Worm (Caenorhabditis elegans) whole organism, midembryonic: ENCODE results near the gene T26H5.11.

ENCODE experiments used
- T22C8.4 ChIP-seq: fragments of 200-800 bp; sonication (Bioruptor generic); IDR thresholded peaks from 2 replicates; pipeline ENCODE4 v1.3.6; 2022; ENCODE audit warnings: missing genetic modification characterization, missing compliant biosample characterization
- cog-1 ChIP-seq: sonication (generic microtip); optimal IDR thresholded peaks from 2 replicates; lab custom pipeline; 2016; ENCODE audit warnings: missing genetic modification characterization, missing compliant biosample characterization
- flt-1 ChIP-seq: fragments of 200-800 bp; sonication (Bioruptor generic); IDR thresholded peaks from 2 replicates; pipeline ENCODE4 v1.3.6; 2022; ENCODE audit warnings: missing genetic modification characterization, missing compliant biosample characterization
- klf-2 ChIP-seq: fragments of 200-800 bp; sonication (Bioruptor generic); conservative IDR thresholded peaks from 2 replicates; pipeline ENCODE4 v1.3.6; 2022; ENCODE audit warnings: missing genetic modification reagents, missing genetic modification characterization, missing compliant biosample characterization
- med-1 ChIP-seq: sonication (generic microtip); optimal IDR thresholded peaks from 2 replicates; lab custom pipeline; 2017; ENCODE audit warnings: missing genetic modification characterization, mild to moderate bottlenecking, missing compliant biosample characterization, antibody characterized with exemption, missing genetic modification reagents; ENCODE audit not compliant: insufficient read depth
- ref-1 ChIP-seq: fragments of 200-800 bp; sonication (Bioruptor generic); conservative IDR thresholded peaks from 2 replicates; pipeline ENCODE4 v1.3.6; 2022; ENCODE audit warnings: missing genetic modification reagents, missing genetic modification characterization, missing compliant biosample characterization
- tab-1 ChIP-seq: fragments of 200-800 bp; sonication (Bioruptor generic); IDR thresholded peaks from 2 replicates; pipeline ENCODE4 v1.3.6; 2022; ENCODE audit warnings: missing genetic modification characterization, missing compliant biosample characterization
- ztf-23 ChIP-seq: fragments of 200-800 bp; sonication (Bioruptor generic); IDR thresholded peaks from 2 replicates; pipeline ENCODE4 v1.3.6; 2022; ENCODE audit warnings: missing genetic modification reagents, missing genetic modification characterization, missing compliant biosample characterization
- ztf-29 ChIP-seq: fragments of 200-800 bp; sonication (Bioruptor generic); IDR thresholded peaks from 2 replicates; pipeline ENCODE4 v1.3.6; 2022; ENCODE audit warnings: missing genetic modification reagents, missing genetic modification characterization, missing compliant biosample characterization

The T26H5.11 gene

ce11 chrV:15431322-15432052 lies 12.6 kb downstream of the T26H5.11 start:
- TF ChIP-seq cog-1, result no peak

- TF ChIP-seq ref-1 (GFP tag; lab: Robert Waterston, UW), result no peak
These were observed 17.1 kb downstream of the T26H5.11 start, which contains the start of gene fbxa-209 for ce11 chrV:15426944-15427343. Gene fbxa-209 (minus strand): TSS chrV:15427044.

- no peak for TF ChIP-seq ztf-23 (GFP tag; lab: Robert Waterston, UW)
- TF ChIP-seq med-1 (GFP tag; lab: Kevin White, UChicago), result no peak
- no peak for TF ChIP-seq flt-1 (GFP tag; lab: Robert Waterston, UW)
- no peak for TF ChIP-seq T22C8.4 (GFP tag; lab: Robert Waterston, UW)
- no peak for TF ChIP-seq cog-1
- no peak for TF ChIP-seq ref-1 (GFP tag; lab: Robert Waterston, UW)
- no peak for TF ChIP-seq tab-1 (GFP tag; lab: Robert Waterston, UW)
- no peak for TF ChIP-seq klf-2 (GFP tag; lab: Robert Waterston, UW)
- TF ChIP-seq ztf-29 (GFP tag; lab: Robert Waterston, UW), result no peak
These were observed 18.6 kb downstream of the T26H5.11 start, which contains the start of gene Y36E3A.2 for ce11 chrV:15425368-15426091. Gene Y36E3A.2 (plus strand): TSS chrV:15426041.

ce11 chrV:15423601-15424000 lies 20.5 kb downstream of the T26H5.11 start, which contains the start of gene fbxa-104:
Gene fbxa-104 (minus strand): TSS chrV:15423683.
- TF ChIP-seq cog-1 (no peak), klf-2 (GFP tag; lab: Robert Waterston, UW) (no peak), ztf-29 (GFP tag; lab: Robert Waterston, UW) (no peak), med-1 (GFP tag; lab: Kevin White, UChicago) (no peak), flt-1 (GFP tag; lab: Robert Waterston, UW) (no peak), T22C8.4 (GFP tag; lab: Robert Waterston, UW) (no peak), ref-1 (GFP tag; lab: Robert Waterston, UW) (no peak), tab-1 (GFP tag; lab: Robert Waterston, UW) (no peak), ztf-23 (GFP tag; lab: Robert Waterston, UW) (no peak)

- TF ChIP-seq tab-1 (GFP tag; lab: Robert Waterston, UW) (no peak), klf-2 (GFP tag; lab: Robert Waterston, UW) (no peak), ztf-29 (GFP tag; lab: Robert Waterston, UW) (no peak), ref-1 (GFP tag; lab: Robert Waterston, UW) (no peak), flt-1 (GFP tag; lab: Robert Waterston, UW) (no peak), T22C8.4 (GFP tag; lab: Robert Waterston, UW) (no peak), cog-1 (no peak), med-1 (GFP tag; lab: Kevin White, UChicago) (no peak), ztf-23 (GFP tag; lab: Robert Waterston, UW) (no peak)
These were observed 26.3 kb downstream of the T26H5.11 start, which contains the start of gene T06E6.10 for ce11 chrV:15417822-15418221. Gene T06E6.10 (plus strand): TSS chrV:15418122.

ce11 chrV:15415951-15416350 lies 28.1 kb downstream of the T26H5.11 start, which contains the start of gene srh-265:
Gene srh-265 (plus strand): TSS chrV:15416251.
- TF ChIP-seq cog-1 (no peak), ztf-29 (GFP tag; lab: Robert Waterston, UW) (no peak), flt-1 (GFP tag; lab: Robert Waterston, UW) (no peak), T22C8.4 (GFP tag; lab: Robert Waterston, UW) (no peak), ztf-23 (GFP tag; lab: Robert Waterston, UW) (no peak)

- no peak for TF ChIP-seq ref-1 (GFP tag; lab: Robert Waterston, UW)
- TF ChIP-seq tab-1 (GFP tag; lab: Robert Waterston, UW), result no peak
- TF ChIP-seq ztf-23 (GFP tag; lab: Robert Waterston, UW), result no peak
- TF ChIP-seq flt-1 (GFP tag; lab: Robert Waterston, UW), result no peak
- TF ChIP-seq ztf-29 (GFP tag; lab: Robert Waterston, UW), result no peak
- no peak for TF ChIP-seq cog-1
These were observed 30.2 kb downstream of the T26H5.11 start, which contains the start of gene srh-264 for ce11 chrV:15413847-15414246. Gene srh-264 (plus strand): TSS chrV:15414147.

ce11 chrV:15412625-15413024 lies 31.5 kb downstream of the T26H5.11 start, which contains the start of gene srbc-63:
Gene srbc-63 (minus strand): TSS chrV:15412725.
- TF ChIP-seq flt-1 (GFP tag; lab: Robert Waterston, UW), result no peak
- TF ChIP-seq T22C8.4 (GFP tag; lab: Robert Waterston, UW), result no peak
- TF ChIP-seq tab-1 (GFP tag; lab: Robert Waterston, UW), result no peak
- TF ChIP-seq ztf-29 (GFP tag; lab: Robert Waterston, UW), result no peak
- no peak for TF ChIP-seq cog-1
- TF ChIP-seq ztf-23 (GFP tag; lab: Robert Waterston, UW), result no peak
- no peak for TF ChIP-seq klf-2 (GFP tag; lab: Robert Waterston, UW)
- TF ChIP-seq med-1 (GFP tag; lab: Kevin White, UChicago), result no peak
- TF ChIP-seq ref-1 (GFP tag; lab: Robert Waterston, UW), result no peak

ce11 chrV:15406928-15407327 lies 37.2 kb downstream of the T26H5.11 start, which contains the start of gene srh-257:
Gene srh-257 (plus strand): TSS chrV:15407228.
- TF ChIP-seq ztf-29 (GFP tag; lab: Robert Waterston, UW) (no peak), klf-2 (GFP tag; lab: Robert Waterston, UW) (no peak)
